Worm (Caenorhabditis elegans): Measurements from ENCODE around the gene F08F8.10.

F08F8.10 gene

DNA sequence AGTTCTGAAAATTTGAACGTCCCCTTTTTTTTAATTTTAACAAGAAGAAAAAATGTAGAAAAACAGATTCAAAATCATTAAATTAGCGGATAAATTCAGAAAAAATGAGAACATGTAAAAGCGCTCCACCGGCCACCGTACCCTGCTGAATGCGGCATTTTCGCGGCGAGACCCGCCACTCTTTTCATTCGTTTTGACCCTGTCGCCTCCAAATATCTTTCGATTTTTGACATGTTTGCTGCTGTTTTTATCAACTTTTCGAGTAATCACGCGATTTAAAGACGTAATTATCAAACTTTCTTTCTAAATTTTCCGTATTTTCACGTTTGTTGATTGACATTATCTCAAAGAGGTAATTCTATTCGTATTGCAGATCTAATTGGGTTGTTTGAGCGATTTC lies 21.0 kb downstream of the F08F8.10 start, which contains the start of gene gsp-2 (continued):
- peak; percentile 3 for TF ChIP-seq pha-4 (tag; optimal IDR thresholded peaks at IDR 0.05)
- TF ChIP-seq T26A5.8 (tag; optimal IDR thresholded peaks at IDR 0.05) = no peak
- TF ChIP-seq attf-5 (GFP tag; optimal IDR thresholded peaks at IDR 0.05) = peak; percentile 73
- TF ChIP-seq zim-3 (tag; optimal IDR thresholded peaks at IDR 0.05) = no peak
- TF ChIP-seq cebp-2 (GFP tag; IDR thresholded peaks at IDR 0.05) = 0 out of 2 replicates have a peak, but pooled peaks have one; percentile 14
- 0 out of 2 replicates have a peak, but pooled peaks have one; percentile 16 for TF ChIP-seq ceh-100 (GFP tag; IDR thresholded peaks at IDR 0.05)
- peak; percentile 67 for TF ChIP-seq efl-1 (GFP tag; optimal IDR thresholded peaks at IDR 0.05)
- TF ChIP-seq lsy-27 (tag; optimal IDR thresholded peaks at IDR 0.05; ENCODE audit: borderline replicate concordance, insufficient read depth) = peak; percentile 26
- TF ChIP-seq egl-18 (GFP tag; IDR thresholded peaks at IDR 0.05) = no peak
- TF ChIP-seq atf-7 (tag; optimal IDR thresholded peaks at IDR 0.05) = peak; percentile 51
- peak; percentile 25 for TF ChIP-seq nhr-90 (tag; optimal IDR thresholded peaks at IDR 0.05)
- peak; percentile 60; the same call in 1 of the 2 replicates for TF ChIP-seq egrh-3 (GFP tag; IDR thresholded peaks at IDR 0.05)
- no peak for TF ChIP-seq F10E7.11 (tag; optimal IDR thresholded peaks at IDR 0.05)
- no peak for TF ChIP-seq Y56A3A.18 (GFP tag; IDR thresholded peaks at IDR 0.05)
- TF ChIP-seq lir-1 (GFP tag; conservative IDR thresholded peaks at IDR 0.05) = peak; percentile 62; the same call in 1 of the 2 replicates
- TF ChIP-seq snpc-3.4 (tag; optimal IDR thresholded peaks at IDR 0.05) = peak; percentile 43
- TF ChIP-seq hmg-1.2 (GFP tag; IDR thresholded peaks at IDR 0.05) = peak; percentile 47; the same call in 1 of the 2 replicates
- peak; percentile 87 for TF ChIP-seq lsl-1 (GFP tag; optimal IDR thresholded peaks at IDR 0.05)
- 0 out of 2 replicates have a peak, but pooled peaks have one; percentile 15 for TF ChIP-seq Y53G8AR.9 (GFP tag; conservative IDR thresholded peaks at IDR 0.05)
- TF ChIP-seq F23B12.7 (tag; optimal IDR thresholded peaks at IDR 0.05; ENCODE audit: insufficient read depth) = peak; percentile 71
- no peak for TF ChIP-seq egl-44 (GFP tag; IDR thresholded peaks at IDR 0.05)
- TF ChIP-seq let-526 (GFP tag; IDR thresholded peaks at IDR 0.05) = no peak
- no peak for TF ChIP-seq snpc-4 (GFP tag; optimal IDR thresholded peaks at IDR 0.05)
- TF ChIP-seq snpc-4 (tag; optimal IDR thresholded peaks at IDR 0.05) = peak in 3 of 4 experiments; percentile 10 to 45 (median 35)
- TF ChIP-seq madf-3 (GFP tag; IDR thresholded peaks at IDR 0.05) = 0 out of 2 replicates have a peak, but pooled peaks have one; percentile 34
- no peak for TF ChIP-seq F49E8.2 (tag; optimal IDR thresholded peaks at IDR 0.05; ENCODE audit: insufficient read depth)
- TF ChIP-seq let-607 (tag; optimal IDR thresholded peaks at IDR 0.05) = peak; percentile 59 to 76
- TF ChIP-seq zfh-2 (GFP tag; conservative IDR thresholded peaks at IDR 0.05) = peak; percentile 61; the same call in 1 of the 2 replicates
- no peak for TF ChIP-seq hmg-20 (GFP tag; IDR thresholded peaks at IDR 0.05)
- TF ChIP-seq F33H1.4 (GFP tag; IDR thresholded peaks at IDR 0.05) = peak; percentile 90
- TF ChIP-seq ceh-27 (GFP tag; optimal IDR thresholded peaks at IDR 0.05) = peak; percentile 69
- no peak for TF ChIP-seq ZK185.1 (tag; optimal IDR thresholded peaks at IDR 0.05; ENCODE audit: poor library complexity, severe bottlenecking)
- peak; percentile 40; the same call in 1 of the 2 replicates for TF ChIP-seq attf-3 (GFP tag; conservative IDR thresholded peaks at IDR 0.05)
- TF ChIP-seq dox-1 (GFP tag; IDR thresholded peaks at IDR 0.05) = peak; percentile 87
- TF ChIP-seq lin-54 (GFP tag; optimal IDR thresholded peaks at IDR 0.05) = peak; percentile 61
- TF ChIP-seq cebp-1 (GFP tag; IDR thresholded peaks at IDR 0.05) = no peak
- peak; percentile 69 for TF ChIP-seq cebp-1 (tag; optimal IDR thresholded peaks at IDR 0.05)
- TF ChIP-seq rec-8 (tag; optimal IDR thresholded peaks at IDR 0.05) = no peak
- TF ChIP-seq lin-26 (GFP tag; IDR thresholded peaks at IDR 0.05) = 0 out of 2 replicates have a peak, but pooled peaks have one; percentile 34
- TF ChIP-seq Y67H2A.10 (GFP tag; conservative IDR thresholded peaks at IDR 0.05) = peak; percentile 34; the same call in 1 of the 2 replicates
- TF ChIP-seq snpc-1.1 (tag; optimal IDR thresholded peaks at IDR 0.05; ENCODE audit: insufficient read depth) = peak; percentile 27
- no peak for TF ChIP-seq unc-62 (GFP tag; optimal IDR thresholded peaks at IDR 0.05)
